Fruit fly (Drosophila melanogaster): ENCODE results near the gene MTA1-like.

Gene MTA1-like

DNA sequence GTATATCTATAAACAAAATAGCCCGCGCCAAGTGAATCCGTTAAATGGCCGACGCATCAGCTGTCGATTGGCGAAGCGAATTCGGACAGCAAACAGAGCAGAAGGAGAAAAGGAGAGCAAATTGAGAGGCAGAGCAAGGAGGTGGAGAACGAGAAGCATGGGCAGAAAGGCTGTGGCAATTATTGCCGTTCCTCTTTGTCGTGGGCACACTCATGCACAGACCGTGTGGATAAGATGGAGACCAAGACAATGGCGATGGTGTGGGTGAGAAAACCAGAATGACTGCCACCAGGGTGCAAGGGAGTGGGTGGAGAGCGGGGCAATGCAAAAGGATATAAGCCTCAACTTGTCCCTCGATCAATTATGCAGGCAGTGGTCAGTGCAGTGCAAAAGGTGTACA lies 37.4 kb downstream of the MTA1-like start:
- TF ChIP-seq nom (GFP tag; optimal IDR thresholded peaks at IDR 0.05): peak; percentile 40
- no peak for TF ChIP-seq insv (GFP tag; optimal IDR thresholded peaks at IDR 0.05)
- peak; percentile 22 for TF ChIP-seq Med (GFP tag)

DNA sequence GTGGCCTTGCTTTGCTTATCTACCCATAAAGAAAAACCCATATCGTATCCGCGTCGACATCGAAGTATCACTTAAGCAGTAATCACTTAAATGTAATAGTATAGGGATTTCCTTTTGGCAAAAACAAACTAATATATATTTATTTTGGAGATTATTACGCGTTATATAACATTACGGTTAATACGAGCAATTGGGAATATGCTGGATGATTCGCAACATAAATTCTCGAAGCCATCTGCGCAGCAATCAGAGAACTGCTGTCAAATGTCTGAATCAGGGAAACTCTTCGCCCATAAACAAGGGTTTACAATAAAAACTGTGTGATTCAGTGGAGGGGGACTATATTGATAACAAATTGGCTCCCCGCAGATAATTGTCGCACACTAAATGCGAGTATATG lies 37.9 kb downstream of the MTA1-like start:
- no peak for TF ChIP-seq Lpt (GFP tag; optimal IDR thresholded peaks at IDR 0.05)
- no peak for TF ChIP-seq CG4328 (GFP tag; optimal IDR thresholded peaks at IDR 0.05)
- TF ChIP-seq ci (GFP tag; IDR thresholded peaks at IDR 0.05): no peak
- TF ChIP-seq lab (GFP tag; optimal IDR thresholded peaks at IDR 0.05): no peak
- peak; percentile 55 for TF ChIP-seq exex (tag; optimal IDR thresholded peaks at IDR 0.05)
- TF ChIP-seq Kr (GFP tag; optimal IDR thresholded peaks at IDR 0.05): no peak
- TF ChIP-seq Gug (GFP tag; IDR thresholded peaks at IDR 0.05): no peak
- TF ChIP-seq da (GFP tag; optimal IDR thresholded peaks at IDR 0.05): no peak
- TF ChIP-seq dmrt99B (tag; optimal IDR thresholded peaks at IDR 0.05): no peak
- no peak for TF ChIP-seq amos (GFP tag; IDR thresholded peaks at IDR 0.05; ENCODE audit: partially characterized antibody)
- TF ChIP-seq sug (tag; optimal IDR thresholded peaks at IDR 0.05): peak; percentile 88
- TF ChIP-seq CG1647 (GFP tag; optimal IDR thresholded peaks at IDR 0.05): no peak
- no peak for TF ChIP-seq Nf-YB (GFP tag; optimal IDR thresholded peaks at IDR 0.05)
- no peak for TF ChIP-seq B-H1 (GFP tag; IDR thresholded peaks at IDR 0.05)
- no peak for TF ChIP-seq Dfd (GFP tag; optimal IDR thresholded peaks at IDR 0.05)
- TF ChIP-seq prd (optimal IDR thresholded peaks at IDR 0.05): no peak
- TF ChIP-seq prd (GFP tag; IDR thresholded peaks at IDR 0.05): no peak
- no peak for TF ChIP-seq kay (GFP tag; optimal IDR thresholded peaks at IDR 0.05)
- TF ChIP-seq slbo (GFP tag; IDR thresholded peaks at IDR 0.05): no peak
- peak; percentile 9 for TF ChIP-seq sens (GFP tag)
- TF ChIP-seq ken (GFP tag; IDR thresholded peaks at IDR 0.05): no peak
- TF ChIP-seq CG8281 (tag; optimal IDR thresholded peaks at IDR 0.05): no peak
- no peak for TF ChIP-seq Hmr (GFP tag; optimal IDR thresholded peaks at IDR 0.05)
- TF ChIP-seq Pdp1 (GFP tag; optimal IDR thresholded peaks at IDR 0.05): peak in 1 of 2 experiments; percentile 91
- TF ChIP-seq CG13775 (GFP tag; optimal IDR thresholded peaks at IDR 0.05): no peak
- no peak for TF ChIP-seq CG12155 (GFP tag; optimal IDR thresholded peaks at IDR 0.05)

DNA sequence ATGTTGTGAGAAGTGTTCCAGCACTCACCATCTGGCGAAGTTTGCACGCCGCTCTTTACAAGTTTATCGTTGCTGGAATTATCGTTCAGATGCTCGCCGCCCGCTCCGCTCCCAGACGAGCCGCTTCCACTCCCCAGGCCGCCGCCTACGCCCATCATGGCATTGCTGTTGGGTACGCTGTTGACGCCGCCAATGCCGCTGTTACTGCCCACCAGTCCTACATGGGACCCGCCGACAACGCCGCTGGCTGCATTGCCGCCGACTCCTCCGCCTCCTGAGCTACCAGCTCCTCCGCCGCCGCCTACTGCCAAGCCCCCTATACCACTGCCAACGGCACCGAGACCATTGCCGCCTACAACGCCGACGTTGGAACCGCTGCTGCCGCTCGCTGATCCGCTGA lies 40.1 kb downstream of the MTA1-like start:
- TF ChIP-seq CG16779 (GFP tag; IDR thresholded peaks at IDR 0.05): 0 out of 2 replicates have a peak, but pooled peaks have one; percentile 18
- TF ChIP-seq Hr51 (GFP tag; optimal IDR thresholded peaks at IDR 0.05): no peak
- 0 out of 3 replicates have a peak, but pooled peaks have one; percentile 40 for TF ChIP-seq CG11093 (GFP tag; IDR thresholded peaks at IDR 0.05)
- TF ChIP-seq Dfd (GFP tag; optimal IDR thresholded peaks at IDR 0.05): peak in 1 of 2 experiments; percentile 73
- TF ChIP-seq ci (GFP tag; IDR thresholded peaks at IDR 0.05): 0 out of 3 replicates have a peak, but pooled peaks have one; percentile 25
- peak; percentile 59 for TF ChIP-seq CG8478 (optimal IDR thresholded peaks at IDR 0.05)
- TF ChIP-seq TFAM (GFP tag; optimal IDR thresholded peaks at IDR 0.05): no peak
- peak; percentile 52 for TF ChIP-seq Med (GFP tag)
- TF ChIP-seq inv (GFP tag; IDR thresholded peaks at IDR 0.05; ENCODE audit: partially characterized antibody): 0 out of 2 replicates have a peak, but pooled peaks have one; percentile 12
- TF ChIP-seq CG11456 (GFP tag; IDR thresholded peaks at IDR 0.05): 0 out of 3 replicates have a peak, but pooled peaks have one; percentile 32
- TF ChIP-seq CG6689 (GFP tag; IDR thresholded peaks at IDR 0.05): no peak
- no peak for TF ChIP-seq pros (GFP tag; optimal IDR thresholded peaks at IDR 0.05)
